Worm (Caenorhabditis elegans) whole organism, L3 larva: ENCODE results near the gene txt-14.

Experiments used
- R02D3.7 ChIP-seq: fragments of 150-350 bp; optimal IDR thresholded peaks from 2 replicates; lab custom pipeline; 2014; ENCODE audit warnings: missing biosample characterization, missing genetic modification characterization
- ZK546.5 ChIP-seq: sonication (generic microtip); optimal IDR thresholded peaks from 2 replicates; lab custom pipeline; 2017; ENCODE audit warnings: missing biosample characterization, missing genetic modification characterization
- aly-2 ChIP-seq: fragments of 150-350 bp; optimal IDR thresholded peaks from 2 replicates; lab custom pipeline; 2014; ENCODE audit warnings: missing biosample characterization, missing genetic modification characterization
- ama-1 ChIP-seq: fragments of 150-350 bp; optimal IDR thresholded peaks from 2 replicates; lab custom pipeline; 2018
- ceh-16 ChIP-seq: sonication (generic microtip); optimal IDR thresholded peaks from 2 replicates; lab custom pipeline; 2017; ENCODE audit warnings: missing biosample characterization, missing genetic modification characterization
- ceh-28 ChIP-seq: fragments of 150-350 bp; optimal IDR thresholded peaks from 2 replicates; lab custom pipeline; 2014; ENCODE audit warnings: missing biosample characterization, missing genetic modification reagents, missing genetic modification characterization
- ceh-82 ChIP-seq: fragments of 150-350 bp; optimal IDR thresholded peaks from 2 replicates; lab custom pipeline; 2014; ENCODE audit warnings: missing biosample characterization, missing genetic modification characterization
- daf-12 ChIP-seq: fragments of 150-350 bp; optimal IDR thresholded peaks from 2 replicates; lab custom pipeline; 2014; ENCODE audit warnings: missing biosample characterization, missing genetic modification reagents, missing genetic modification characterization
- egl-27 ChIP-seq: sonication (generic microtip); optimal IDR thresholded peaks from 4 replicates; lab custom pipeline; 2017; ENCODE audit warnings: missing biosample characterization, missing genetic modification reagents, missing genetic modification characterization
- egl-5 ChIP-seq: fragments of 150-350 bp; optimal IDR thresholded peaks from 2 replicates; lab custom pipeline; 2017; ENCODE audit warnings: missing biosample characterization, missing genetic modification reagents, missing genetic modification characterization, inconsistent platforms
- elt-2 ChIP-seq: sonication (generic microtip); optimal IDR thresholded peaks from 2 replicates; lab custom pipeline; 2016; ENCODE audit warnings: missing genetic modification reagents, mild to moderate bottlenecking, missing genetic modification characterization, missing compliant biosample characterization
- elt-3 ChIP-seq, 3 experiments: fragments of 150-350 bp in 1 of 3; sonication (generic microtip) in 2 of 3; optimal IDR thresholded peaks; 2 replicates in 2 of 3; 4 replicates in 1 of 3; lab custom pipeline; 2014 to 2017; ENCODE audit warnings: missing biosample characterization in 3 of 3, missing genetic modification characterization in 3 of 3
- fkh-2 ChIP-seq: fragments of 150-350 bp; optimal IDR thresholded peaks from 2 replicates; lab custom pipeline; 2014; ENCODE audit warnings: missing biosample characterization, missing genetic modification reagents, missing genetic modification characterization
- hmg-11 ChIP-seq: sonication (generic microtip); optimal IDR thresholded peaks from 2 replicates; lab custom pipeline; 2016; ENCODE audit warnings: missing genetic modification characterization, missing compliant biosample characterization
- jun-1 ChIP-seq: fragments of 150-350 bp; optimal IDR thresholded peaks from 2 replicates; lab custom pipeline; 2014; ENCODE audit warnings: missing biosample characterization, missing genetic modification reagents, missing genetic modification characterization
- lin-15B ChIP-seq: fragments of 150-350 bp; optimal IDR thresholded peaks from 2 replicates; lab custom pipeline; 2014; ENCODE audit warnings: missing biosample characterization, missing genetic modification characterization
- lin-39 ChIP-seq: fragments of 150-350 bp; optimal IDR thresholded peaks from 2 replicates; lab custom pipeline; 2018; ENCODE audit warnings: missing biosample characterization, missing genetic modification reagents, missing genetic modification characterization
- lsy-12 ChIP-seq: sonication (generic microtip); optimal IDR thresholded peaks from 2 replicates; lab custom pipeline; 2016; ENCODE audit warnings: mild to moderate bottlenecking, missing genetic modification characterization, missing compliant biosample characterization
- mdl-1 ChIP-seq: fragments of 150-350 bp; optimal IDR thresholded peaks from 2 replicates; lab custom pipeline; 2014; ENCODE audit warnings: missing biosample characterization, missing genetic modification characterization
- nfya-1 ChIP-seq: sonication (generic microtip); optimal IDR thresholded peaks from 2 replicates; lab custom pipeline; 2017; ENCODE audit warnings: missing genetic modification characterization, mild to moderate bottlenecking, missing compliant biosample characterization, antibody characterized with exemption, moderate library complexity; ENCODE audit not compliant: insufficient read depth
- nhr-12 ChIP-seq: fragments of 150-350 bp; optimal IDR thresholded peaks from 2 replicates; lab custom pipeline; 2014; ENCODE audit warnings: missing biosample characterization, missing genetic modification characterization
- nhr-23 ChIP-seq: fragments of 150-350 bp; optimal IDR thresholded peaks from 2 replicates; lab custom pipeline; 2014; ENCODE audit warnings: missing biosample characterization, missing genetic modification reagents, missing genetic modification characterization
- nhr-25 ChIP-seq: sonication (generic microtip); optimal IDR thresholded peaks from 2 replicates; lab custom pipeline; 2017; ENCODE audit warnings: missing biosample characterization, missing genetic modification characterization
- nhr-28 ChIP-seq: fragments of 150-350 bp; optimal IDR thresholded peaks from 2 replicates; lab custom pipeline; 2014; ENCODE audit warnings: missing biosample characterization, missing genetic modification characterization
- nhr-43 ChIP-seq: sonication (generic microtip); optimal IDR thresholded peaks from 2 replicates; lab custom pipeline; 2016; ENCODE audit warnings: mild to moderate bottlenecking, missing genetic modification characterization, missing compliant biosample characterization; ENCODE audit not compliant: poor library complexity, severe bottlenecking
- nhr-67 ChIP-seq: fragments of 150-350 bp; optimal IDR thresholded peaks from 2 replicates; lab custom pipeline; 2014; ENCODE audit warnings: missing biosample characterization, missing genetic modification characterization
- nhr-76 ChIP-seq: fragments of 150-350 bp; sonication (generic microtip); optimal IDR thresholded peaks from 5 replicates; lab custom pipeline; 2014; ENCODE audit warnings: missing biosample characterization, missing genetic modification characterization
- pha-4 ChIP-seq: fragments of 150-350 bp; optimal IDR thresholded peaks from 2 replicates; lab custom pipeline; 2014; ENCODE audit warnings: missing biosample characterization, missing genetic modification reagents, missing genetic modification characterization
- pqm-1 ChIP-seq: fragments of 150-350 bp; optimal IDR thresholded peaks from 2 replicates; lab custom pipeline; 2017; ENCODE audit warnings: missing biosample characterization, missing genetic modification characterization, inconsistent platforms
- sea-2 ChIP-seq: fragments of 150-350 bp; sonication (generic microtip); optimal IDR thresholded peaks from 4 replicates; lab custom pipeline; 2014; ENCODE audit warnings: missing biosample characterization, missing genetic modification reagents, missing genetic modification characterization
- skn-1 ChIP-seq: fragments of 150-350 bp; optimal IDR thresholded peaks from 2 replicates; lab custom pipeline; 2014; ENCODE audit warnings: missing biosample characterization, missing genetic modification characterization
- tbx-2 ChIP-seq: sonication (generic microtip); optimal IDR thresholded peaks from 2 replicates; lab custom pipeline; 2016; ENCODE audit warnings: mild to moderate bottlenecking, missing genetic modification characterization, missing compliant biosample characterization
- unc-39 ChIP-seq: sonication (generic microtip); optimal IDR thresholded peaks from 4 replicates; lab custom pipeline; 2017; ENCODE audit warnings: missing biosample characterization, missing genetic modification characterization
- ztf-11 ChIP-seq: fragments of 150-350 bp; optimal IDR thresholded peaks from 2 replicates; lab custom pipeline; 2014; ENCODE audit warnings: missing biosample characterization, missing genetic modification characterization
- ztf-4 ChIP-seq: fragments of 150-350 bp; optimal IDR thresholded peaks from 2 replicates; lab custom pipeline; 2014; ENCODE audit warnings: missing biosample characterization, missing genetic modification characterization

Gene txt-14

ce11 chrV:18573199-18573598 is 9.3 kb upstream of the txt-14 start:
- TF ChIP-seq fkh-2 (tag; lab: Kevin White, UChicago) = no peak
- peak; percentile 17 for TF ChIP-seq nhr-25 (tag; lab: Kevin White, UChicago)
- TF ChIP-seq lsy-12 (tag; lab: Kevin White, UChicago) = peak; percentile 61
- TF ChIP-seq tbx-2 (tag; lab: Kevin White, UChicago) = no peak
- no peak for TF ChIP-seq lin-39
- TF ChIP-seq nhr-43 (tag; lab: Kevin White, UChicago) = peak; percentile 8
- no peak for TF ChIP-seq ama-1
- TF ChIP-seq ceh-28 (tag; lab: Kevin White, UChicago) = no peak
- TF ChIP-seq unc-39 (tag; lab: Kevin White, UChicago) = no peak
- TF ChIP-seq elt-2 = no peak
- no peak for TF ChIP-seq daf-12 (tag; lab: Kevin White, UChicago)
- TF ChIP-seq nhr-28 (tag; lab: Kevin White, UChicago) = no peak
- no peak for TF ChIP-seq ceh-16 (tag; lab: Kevin White, UChicago)
- TF ChIP-seq sea-2 = no peak
- no peak for TF ChIP-seq ceh-82 (tag; lab: Kevin White, UChicago)

ce11 chrV:18575084-18575483 is 7.4 kb upstream of the txt-14 start:
- TF ChIP-seq ztf-4 (tag; lab: Kevin White, UChicago) = no peak
- no peak for TF ChIP-seq ama-1
- TF ChIP-seq mdl-1 (tag; lab: Kevin White, UChicago) = no peak
- no peak for TF ChIP-seq lin-39
- no peak for TF ChIP-seq nfya-1 (tag; lab: Kevin White, UChicago)
- TF ChIP-seq elt-3 (tag; optimal IDR thresholded peaks at IDR 0.05; lab: Kevin White, UChicago) = no peak
- TF ChIP-seq elt-2 = peak; percentile 2

ce11 chrV:18576128-18576527 is 6.3 kb upstream of the txt-14 start:
- TF ChIP-seq nhr-67 (no peak), nhr-76 (tag; lab: Kevin White, UChicago) (no peak), R02D3.7 (tag; lab: Kevin White, UChicago) (no peak), elt-3 (tag; optimal IDR thresholded peaks at IDR 0.05; lab: Kevin White, UChicago) (no peak), skn-1 (tag; lab: Kevin White, UChicago) (no peak), lsy-12 (tag; lab: Kevin White, UChicago) (peak; percentile 50), ama-1 (peak; percentile 29), nhr-12 (tag; lab: Kevin White, UChicago) (no peak), hmg-11 (tag; lab: Kevin White, UChicago) (no peak), fkh-2 (tag; lab: Kevin White, UChicago) (no peak), pqm-1 (no peak), elt-2 (peak; percentile 16), nhr-25 (tag; lab: Kevin White, UChicago) (no peak), nhr-23 (tag; lab: Kevin White, UChicago) (no peak)

ce11 chrV:18577458-18578078 is 4.9 kb upstream of the txt-14 start:
- TF ChIP-seq nhr-23 (tag; lab: Kevin White, UChicago) (no peak), tbx-2 (tag; lab: Kevin White, UChicago) (no peak), pqm-1 (peak; percentile 96), nhr-76 (tag; lab: Kevin White, UChicago) (no peak), jun-1 (peak; percentile 26), ama-1 (peak; percentile 9), pha-4 (peak; percentile 68), elt-2 (peak; percentile 99), egl-5 (tag; lab: Kevin White, UChicago) (no peak)

DNA sequence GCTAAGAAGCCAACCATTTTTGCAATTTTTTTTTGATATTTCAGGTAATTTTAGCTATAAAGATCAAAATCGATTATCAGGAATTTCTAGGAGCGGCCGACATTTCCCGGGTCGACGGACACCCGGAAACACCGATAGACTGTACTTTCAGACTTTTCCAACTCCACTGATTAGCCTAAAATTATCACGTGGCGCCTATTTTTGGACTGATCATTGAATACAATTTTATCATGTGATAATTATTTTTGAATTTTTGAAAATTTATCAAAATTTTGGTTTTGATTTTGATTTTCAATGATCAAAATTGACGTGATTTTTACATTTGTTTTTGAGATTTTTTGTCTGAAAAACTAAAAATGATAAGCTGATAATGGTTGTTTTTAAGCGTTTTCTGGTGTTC is 4.2 kb upstream of the txt-14 start:
- TF ChIP-seq pha-4 (peak; percentile 42), ztf-11 (tag; lab: Kevin White, UChicago) (no peak), egl-5 (tag; lab: Kevin White, UChicago) (no peak), jun-1 (no peak), R02D3.7 (tag; lab: Kevin White, UChicago) (no peak), pqm-1 (peak; percentile 48), ama-1 (no peak), nhr-28 (tag; lab: Kevin White, UChicago) (no peak), lin-15B (no peak), skn-1 (tag; lab: Kevin White, UChicago) (no peak), aly-2 (tag; lab: Kevin White, UChicago) (no peak), elt-2 (peak; percentile 90), nfya-1 (tag; lab: Kevin White, UChicago) (no peak), ZK546.5 (tag; lab: Kevin White, UChicago) (no peak), elt-3 (tag; optimal IDR thresholded peaks at IDR 0.05; lab: Kevin White, UChicago) (no peak), nhr-23 (tag; lab: Kevin White, UChicago) (no peak), lin-39 (no peak), egl-27 (no peak), hmg-11 (tag; lab: Kevin White, UChicago) (no peak)
